Fruit fly (Drosophila melanogaster) whole organism, wandering third instar larva: ENCODE results near the gene CG9286.

Experiments used
- CrebA ChIP-seq: fragments of 200-800 bp; sonication (Bioruptor generic); optimal IDR thresholded peaks from 2 replicates; lab custom pipeline; 2016; ENCODE audit warnings: missing biosample characterization, mild to moderate bottlenecking, missing genetic modification characterization, borderline replicate concordance
- Dfd ChIP-seq: fragments of >200 bp; optimal IDR thresholded peaks from 2 replicates; lab custom pipeline; 2017; ENCODE audit warnings: missing biosample characterization, missing genetic modification characterization
- Dif ChIP-seq: fragments of 200-275, 200-300 bp; sonication (Bioruptor generic); optimal IDR thresholded peaks from 2 replicates; lab custom pipeline; 2018; ENCODE audit warnings: missing biosample characterization, missing genetic modification characterization; ENCODE audit not compliant: partially characterized antibody
- GATAd ChIP-seq: sonication (Bioruptor generic); optimal IDR thresholded peaks from 2 replicates; lab custom pipeline; 2016; ENCODE audit warnings: missing biosample characterization, missing genetic modification characterization
- HLH106 ChIP-seq: fragments of 200-800 bp; optimal IDR thresholded peaks from 3 replicates; lab custom pipeline; 2019; ENCODE audit warnings: missing biosample characterization, mild to moderate bottlenecking, missing genetic modification characterization, moderate library complexity
- Hnf4 ChIP-seq: fragments of 200-800 bp; sonication (Bioruptor generic); optimal IDR thresholded peaks from 2 replicates; lab custom pipeline; 2016; ENCODE audit warnings: missing biosample characterization, mild to moderate bottlenecking, missing genetic modification characterization
- Hr83 ChIP-seq: fragments of 200-300 bp; sonication (Bioruptor generic); optimal IDR thresholded peaks from 2 replicates; lab custom pipeline; 2016; ENCODE audit warnings: missing biosample characterization, mild to moderate bottlenecking, missing genetic modification characterization, moderate library complexity; ENCODE audit not compliant: poor library complexity, severe bottlenecking
- Jra ChIP-seq: sonication (Bioruptor generic); optimal IDR thresholded peaks from 2 replicates; lab custom pipeline; 2016; ENCODE audit warnings: missing biosample characterization, missing genetic modification characterization
- Mio ChIP-seq: sonication (Bioruptor generic); optimal IDR thresholded peaks from 2 replicates; lab custom pipeline; 2016; ENCODE audit warnings: missing biosample characterization, missing genetic modification characterization
- Myc ChIP-seq: fragments of >200 bp; optimal IDR thresholded peaks from 2 replicates; lab custom pipeline; 2017
- OdsH ChIP-seq: fragments of 200-800 bp; sonication (Bioruptor generic); optimal IDR thresholded peaks from 2 replicates; lab custom pipeline; 2016; ENCODE audit warnings: missing biosample characterization, mild to moderate bottlenecking, missing genetic modification characterization
- Rel ChIP-seq, 2 experiments: fragments of 200-800 bp; sonication (Bioruptor generic) in 1 of 2; optimal IDR thresholded peaks; 2 replicates in 1 of 2; 3 replicates in 1 of 2; lab custom pipeline; 2016 to 2019; ENCODE audit warnings: mild to moderate bottlenecking in 2 of 2, missing biosample characterization in 2 of 2, missing genetic modification characterization in 2 of 2, moderate library complexity in 1 of 2
- Vsx2 ChIP-seq: fragments of 200-300, 225-300 bp; sonication (Bioruptor generic); optimal IDR thresholded peaks from 2 replicates; lab custom pipeline; 2018; ENCODE audit warnings: missing biosample characterization, missing genetic modification characterization; ENCODE audit not compliant: partially characterized antibody
- brk ChIP-seq: fragments of 200-800 bp; sonication (Bioruptor generic); optimal IDR thresholded peaks from 2 replicates; lab custom pipeline; 2016; ENCODE audit warnings: missing biosample characterization, mild to moderate bottlenecking, missing genetic modification characterization
- dl ChIP-seq, 2 experiments: fragments of 175-275, 200-275 bp in 1 of 2; fragments of 200-275 bp in 1 of 2; sonication (Bioruptor generic); optimal IDR thresholded peaks; lab custom pipeline; 2018; ENCODE audit warnings: mild to moderate bottlenecking in 2 of 2, missing biosample characterization in 2 of 2, missing genetic modification characterization in 2 of 2, moderate library complexity in 2 of 2; ENCODE audit not compliant: partially characterized antibody in 2 of 2, insufficient read depth in 1 of 2
- dmrt93B ChIP-seq: fragments of 200-800 bp; sonication (Bioruptor generic); optimal IDR thresholded peaks from 2 replicates; lab custom pipeline; 2018; ENCODE audit warnings: missing biosample characterization, mild to moderate bottlenecking, missing genetic modification characterization
- dsf ChIP-seq: sonication (Bioruptor generic); optimal IDR thresholded peaks from 2 replicates; lab custom pipeline; 2016; ENCODE audit warnings: missing biosample characterization, missing genetic modification characterization, borderline replicate concordance
- foxo ChIP-seq, 2 experiments: fragments of 200-800 bp; sonication (Bioruptor generic); optimal IDR thresholded peaks; 2 replicates in 1 of 2; 3 replicates in 1 of 2; lab custom pipeline; 2016 to 2017; ENCODE audit warnings: missing biosample characterization in 2 of 2, missing genetic modification characterization in 2 of 2
- fru ChIP-seq: fragments of 200-800 bp; sonication (Bioruptor generic); optimal IDR thresholded peaks from 3 replicates; lab custom pipeline; 2016; ENCODE audit warnings: missing biosample characterization, mild to moderate bottlenecking, missing genetic modification characterization
- h ChIP-seq: fragments of 200-800 bp; sonication (Bioruptor generic); optimal IDR thresholded peaks from 3 replicates; lab custom pipeline; 2016; ENCODE audit warnings: missing biosample characterization, mild to moderate bottlenecking, missing genetic modification characterization
- pan ChIP-seq: fragments of >200 bp; optimal IDR thresholded peaks from 2 replicates; lab custom pipeline; 2017
- psq ChIP-seq: fragments of 200-800 bp; sonication (Bioruptor generic); optimal IDR thresholded peaks from 3 replicates; lab custom pipeline; 2017; ENCODE audit warnings: missing biosample characterization, mild to moderate bottlenecking, missing genetic modification characterization, moderate library complexity
- rgr ChIP-seq: fragments of 200-800 bp; sonication (Bioruptor generic); optimal IDR thresholded peaks from 3 replicates; lab custom pipeline; 2016; ENCODE audit warnings: missing biosample characterization, mild to moderate bottlenecking, missing genetic modification characterization
- sage ChIP-seq: fragments of 200-800 bp; sonication (Bioruptor generic); optimal IDR thresholded peaks from 2 replicates; lab custom pipeline; 2016; ENCODE audit warnings: missing biosample characterization, mild to moderate bottlenecking, missing genetic modification characterization
- woc ChIP-seq: sonication (Bioruptor generic); optimal IDR thresholded peaks from 2 replicates; lab custom pipeline; 2016; ENCODE audit warnings: missing biosample characterization, mild to moderate bottlenecking, missing genetic modification characterization

CG9286 gene

DNA sequence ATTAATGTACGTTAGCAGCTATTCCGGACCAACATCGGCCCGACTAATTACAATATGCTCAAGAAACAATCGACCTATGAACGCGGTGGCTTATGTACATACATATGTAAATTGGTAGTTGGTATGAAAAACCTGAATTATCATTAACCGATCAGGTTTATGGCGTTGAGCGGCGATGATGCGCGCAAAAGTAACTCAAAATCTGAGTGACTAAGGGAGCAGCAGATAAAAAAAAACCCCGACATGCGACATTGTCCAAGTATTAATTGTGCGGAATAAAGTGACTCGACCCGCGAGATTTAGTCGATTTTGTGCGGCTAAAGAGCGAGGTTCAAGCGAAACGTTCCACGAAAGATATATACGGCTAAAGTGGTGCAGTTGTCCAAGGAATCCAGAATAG is 15.3 kb upstream of the CG9286 start, which contains the start of gene CG9312:
TSS of gene CG9312 (plus strand) at position 301 of the 400 bp plus-strand sequence.
- TF ChIP-seq Rel (GFP tag; optimal IDR thresholded peaks at IDR 0.05; lab: Kevin White, UChicago) (no peak), Rel (tag; optimal IDR thresholded peaks at IDR 0.05; lab: Kevin White, UChicago) (peak; percentile 9), fru (GFP tag; lab: Kevin White, UChicago) (no peak)

DNA sequence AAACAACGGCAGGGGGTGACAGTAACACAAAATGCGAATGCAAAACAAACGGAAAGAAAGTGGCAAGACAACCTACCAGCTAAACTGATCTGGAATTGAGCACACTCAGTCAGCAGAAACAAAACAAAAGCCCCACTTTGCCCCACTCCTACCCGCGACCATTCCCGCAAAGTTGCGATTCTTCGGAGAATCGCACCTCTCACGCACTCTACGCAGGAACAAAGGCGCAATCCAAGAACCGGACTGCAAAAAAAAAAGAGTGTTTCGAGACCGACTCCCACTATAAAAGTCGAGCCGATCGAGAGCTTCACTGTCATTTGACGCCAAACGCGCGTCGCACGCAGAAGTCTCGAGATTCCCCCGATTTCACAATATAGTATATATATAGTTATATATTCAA is 13.5 kb upstream of the CG9286 start, which contains the start of gene Cht5:
TSS of gene Cht5 (plus strand) at position 311 of the 400 bp plus-strand sequence.
- no peak for TF ChIP-seq CrebA
- peak; percentile 11 for TF ChIP-seq fru (GFP tag; lab: Kevin White, UChicago)
- no peak for TF ChIP-seq HLH106
- TF ChIP-seq dsf (GFP tag; lab: Kevin White, UChicago): no peak

DNA sequence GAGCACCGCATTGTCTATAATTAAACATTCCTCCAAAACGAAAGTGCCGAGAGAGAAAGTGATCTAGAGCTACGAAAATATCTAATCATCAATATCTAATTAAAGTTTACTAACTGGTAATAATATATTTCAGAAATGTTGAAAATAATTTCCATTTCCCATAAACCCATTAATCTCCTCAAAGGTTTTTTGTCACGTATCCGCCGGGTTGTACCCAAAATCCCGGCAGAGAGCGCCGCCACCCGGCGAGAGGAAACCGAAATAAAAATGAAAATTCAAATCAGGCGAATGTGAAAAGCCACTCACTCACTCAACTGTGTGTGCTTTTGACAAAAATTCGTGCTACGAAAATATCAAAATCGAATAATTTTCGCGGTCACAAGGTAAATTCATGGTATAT is 9.6 kb upstream of the CG9286 start, which contains the start of gene CG9297:
TSS of gene CG9297 (plus strand) at position 301 of the 400 bp plus-strand sequence.
- TF ChIP-seq brk (GFP tag; lab: Kevin White, UChicago): no peak
- TF ChIP-seq, all 38 proteins: peak for 0

DNA sequence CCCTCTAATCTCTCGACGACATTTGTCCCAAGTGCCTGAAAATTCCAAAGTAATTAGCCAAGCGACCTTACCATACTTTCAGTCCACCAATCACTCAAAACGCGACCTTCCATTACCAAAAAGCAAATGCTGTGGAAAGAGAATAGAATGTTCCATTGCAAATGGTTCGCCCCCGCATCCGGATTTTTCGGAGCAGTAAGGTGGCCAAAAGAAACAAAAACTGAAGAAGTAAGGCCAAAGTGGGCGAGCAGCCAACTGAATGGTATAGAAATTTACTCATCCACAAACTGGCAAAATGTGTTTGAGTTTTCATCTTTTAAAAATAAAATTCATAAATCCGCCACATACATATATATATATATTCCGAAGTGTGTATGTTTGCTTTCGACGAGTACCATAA is 7.4 kb upstream of the CG9286 start:
- TF ChIP-seq Hr83 (GFP tag; lab: Kevin White, UChicago) (no peak), Vsx2 (no peak), Dfd (GFP tag; lab: Kevin White, UChicago) (no peak), Mio (GFP tag; lab: Kevin White, UChicago) (no peak)

DNA sequence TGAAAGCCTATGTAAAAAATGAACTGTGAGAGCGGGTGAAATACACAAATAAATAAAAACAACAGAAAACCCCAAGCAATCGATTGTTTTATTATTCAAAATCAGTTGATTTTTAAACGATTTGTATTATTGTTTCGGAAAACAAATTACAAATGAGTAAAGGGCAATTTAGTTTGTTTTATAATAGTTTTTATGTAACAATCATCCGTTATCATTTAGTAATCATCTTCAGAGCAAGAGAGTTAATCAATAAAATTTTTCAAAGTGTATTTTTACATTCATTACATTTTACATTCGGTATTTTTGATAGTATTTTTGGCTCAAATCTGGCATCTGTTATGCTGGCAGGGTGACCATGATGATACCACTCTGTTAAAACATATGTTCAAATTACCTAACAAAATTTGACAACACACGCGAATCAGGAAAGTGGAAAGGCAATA is 1.5 kb upstream of the CG9286 start, which contains the start of the genes CG42375 and CG9288:
TSS of gene CG42375 (plus strand) at position 384 of the 443 bp plus-strand sequence.
TSS of gene CG9288 (plus strand) at position 384 of the 443 bp plus-strand sequence.
- no peak for TF ChIP-seq Jra (GFP tag; lab: Kevin White, UChicago)
- peak; percentile 25 for TF ChIP-seq sage (GFP tag; lab: Kevin White, UChicago)
- peak; percentile 49 for TF ChIP-seq woc (GFP tag; lab: Kevin White, UChicago)
- TF ChIP-seq fru (GFP tag; lab: Kevin White, UChicago): peak; percentile 58
- TF ChIP-seq rgr (GFP tag; lab: Kevin White, UChicago): peak; percentile 31
- no peak for TF ChIP-seq dmrt93B (GFP tag; lab: Kevin White, UChicago)
- TF ChIP-seq Hnf4 (GFP tag; lab: Kevin White, UChicago): peak; percentile 54
- no peak for TF ChIP-seq OdsH (GFP tag; lab: Kevin White, UChicago)
- TF ChIP-seq GATAd (GFP tag; lab: Kevin White, UChicago): no peak
- TF ChIP-seq HLH106: peak; percentile 13
- TF ChIP-seq foxo (GFP tag; optimal IDR thresholded peaks at IDR 0.05; lab: Kevin White, UChicago): peak in 1 of 2 experiments; percentile 67
- peak; percentile 11 for TF ChIP-seq psq

DNA sequence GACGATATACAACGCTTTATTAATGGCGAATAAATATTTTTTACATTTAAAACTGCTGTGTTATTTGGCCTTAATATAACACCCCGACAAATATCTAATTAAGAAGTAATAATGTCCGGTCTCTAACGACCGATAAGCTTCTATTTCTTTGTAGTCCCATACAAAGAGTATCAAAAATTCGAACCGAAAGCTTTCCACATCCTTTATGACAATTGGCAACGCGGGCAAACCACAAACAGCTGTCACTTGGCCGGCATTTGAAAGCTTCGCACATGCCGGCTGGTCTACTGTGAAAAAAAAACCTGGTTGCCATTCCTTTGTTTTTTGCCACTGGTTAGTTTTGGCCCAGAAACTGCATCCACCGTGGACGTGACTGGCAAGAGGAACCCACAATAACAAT is 1.3 kb downstream of the CG9286 start, which contains the start of gene Dip-B:
TSS of gene Dip-B (plus strand) at position 254 of the 400 bp plus-strand sequence.
- TF ChIP-seq rgr (GFP tag; lab: Kevin White, UChicago): no peak
- no peak for TF ChIP-seq fru (GFP tag; lab: Kevin White, UChicago)
- peak; percentile 33 for TF ChIP-seq pan (lab: Kevin White, UChicago)
- peak; percentile 51 for TF ChIP-seq Myc (lab: Kevin White, UChicago)

DNA sequence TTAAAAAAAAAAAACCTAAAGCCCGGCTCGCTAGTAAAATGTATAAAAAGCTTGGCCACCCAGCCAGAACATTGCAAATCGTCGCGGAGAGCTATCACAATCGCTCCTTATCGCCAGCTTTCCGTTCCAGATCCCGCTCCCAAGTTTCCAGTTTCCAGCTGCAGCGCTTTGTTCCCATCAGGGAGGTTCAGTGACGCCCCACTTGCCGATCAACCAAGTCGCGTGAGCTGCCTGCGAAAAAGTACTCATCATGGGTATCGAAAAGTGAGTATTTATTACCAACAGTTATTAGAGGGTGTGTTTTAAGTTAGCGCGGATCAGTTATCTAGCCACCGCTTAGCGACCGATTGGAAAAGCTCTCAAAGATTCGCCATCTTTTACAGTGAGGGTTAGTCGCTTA is 1.8 kb downstream of the CG9286 start:
- TF ChIP-seq CrebA: no peak
- TF ChIP-seq dl (GFP tag; optimal IDR thresholded peaks at IDR 0.05; lab: Kevin White, UChicago; ENCODE audit: insufficient read depth in 1 of 2, partially characterized antibody in 2 of 2): peak in 1 of 2 experiments; percentile 15
- TF ChIP-seq brk (GFP tag; lab: Kevin White, UChicago): no peak
- TF ChIP-seq h (GFP tag; lab: Kevin White, UChicago): peak; percentile 26
- peak; percentile 16 for TF ChIP-seq Hr83 (GFP tag; lab: Kevin White, UChicago)
- peak; percentile 19 for TF ChIP-seq Dif
